Fruit fly (Drosophila melanogaster): ENCODE data around the gene Vps16B.

- no peak for TF ChIP-seq Elba2 (GFP tag; optimal IDR thresholded peaks at IDR 0.05)
- TF ChIP-seq HLH4C (GFP tag; IDR thresholded peaks at IDR 0.05; ENCODE audit: partially characterized antibody): peak; percentile 33; the same call in 1 of the 3 replicates
- TF ChIP-seq Tbp (GFP tag; optimal IDR thresholded peaks at IDR 0.05): no peak
These were observed 44.6 kb downstream of the Vps16B start for dm6 chr3R:29771645-29772089.

All from whole organism, embryonic.